Fruit fly (Drosophila melanogaster) whole organism, wandering third instar larva: ENCODE data around the gene Mob3.

ENCODE experiments used
- Abd-B ChIP-seq: fragments of >200 bp; optimal IDR thresholded peaks from 2 replicates; lab custom pipeline; 2017; ENCODE audit warnings: missing biosample characterization, missing genetic modification characterization
- CG9705 ChIP-seq: fragments of 200-800 bp; sonication (Bioruptor generic); optimal IDR thresholded peaks from 2 replicates; lab custom pipeline; 2018; ENCODE audit warnings: missing biosample characterization, mild to moderate bottlenecking, missing genetic modification characterization
- CrebA ChIP-seq: fragments of 200-800 bp; sonication (Bioruptor generic); optimal IDR thresholded peaks from 2 replicates; lab custom pipeline; 2016; ENCODE audit warnings: missing biosample characterization, mild to moderate bottlenecking, missing genetic modification characterization, borderline replicate concordance
- Dfd ChIP-seq: fragments of >200 bp; optimal IDR thresholded peaks from 2 replicates; lab custom pipeline; 2017; ENCODE audit warnings: missing biosample characterization, missing genetic modification characterization
- Dif ChIP-seq: fragments of 200-275, 200-300 bp; sonication (Bioruptor generic); optimal IDR thresholded peaks from 2 replicates; lab custom pipeline; 2018; ENCODE audit warnings: missing biosample characterization, missing genetic modification characterization; ENCODE audit not compliant: partially characterized antibody
- HLH106 ChIP-seq: fragments of 200-800 bp; optimal IDR thresholded peaks from 3 replicates; lab custom pipeline; 2019; ENCODE audit warnings: missing biosample characterization, mild to moderate bottlenecking, missing genetic modification characterization, moderate library complexity
- Hnf4 ChIP-seq: fragments of 200-800 bp; sonication (Bioruptor generic); optimal IDR thresholded peaks from 2 replicates; lab custom pipeline; 2016; ENCODE audit warnings: missing biosample characterization, mild to moderate bottlenecking, missing genetic modification characterization
- Hr78 ChIP-seq: fragments of >200 bp; optimal IDR thresholded peaks from 2 replicates; lab custom pipeline; 2017; ENCODE audit warnings: missing biosample characterization, missing genetic modification characterization
- Hr83 ChIP-seq: fragments of 200-300 bp; sonication (Bioruptor generic); optimal IDR thresholded peaks from 2 replicates; lab custom pipeline; 2016; ENCODE audit warnings: missing biosample characterization, mild to moderate bottlenecking, missing genetic modification characterization, moderate library complexity; ENCODE audit not compliant: poor library complexity, severe bottlenecking
- Jra ChIP-seq: sonication (Bioruptor generic); optimal IDR thresholded peaks from 2 replicates; lab custom pipeline; 2016; ENCODE audit warnings: missing biosample characterization, missing genetic modification characterization
- Myc ChIP-seq: fragments of >200 bp; optimal IDR thresholded peaks from 2 replicates; lab custom pipeline; 2017
- N ChIP-seq: fragments of >200 bp; optimal IDR thresholded peaks from 2 replicates; lab custom pipeline; 2018; ENCODE audit warnings: missing biosample characterization, missing external identifiers, missing genetic modification characterization
- OdsH ChIP-seq: fragments of 200-800 bp; sonication (Bioruptor generic); optimal IDR thresholded peaks from 2 replicates; lab custom pipeline; 2016; ENCODE audit warnings: missing biosample characterization, mild to moderate bottlenecking, missing genetic modification characterization
- Rel ChIP-seq, 2 experiments: fragments of 200-800 bp; sonication (Bioruptor generic) in 1 of 2; optimal IDR thresholded peaks; 2 replicates in 1 of 2; 3 replicates in 1 of 2; lab custom pipeline; 2016 to 2019; ENCODE audit warnings: mild to moderate bottlenecking in 2 of 2, missing biosample characterization in 2 of 2, missing genetic modification characterization in 2 of 2, moderate library complexity in 1 of 2
- Sp1 ChIP-seq: fragments of 200-800 bp; sonication (Bioruptor generic); optimal IDR thresholded peaks from 3 replicates; lab custom pipeline; 2019; ENCODE audit warnings: missing biosample characterization, mild to moderate bottlenecking, missing genetic modification characterization, moderate library complexity
- Vsx2 ChIP-seq: fragments of 200-300, 225-300 bp; sonication (Bioruptor generic); optimal IDR thresholded peaks from 2 replicates; lab custom pipeline; 2018; ENCODE audit warnings: missing biosample characterization, missing genetic modification characterization; ENCODE audit not compliant: partially characterized antibody
- br ChIP-seq: fragments of 200-800 bp; sonication (Bioruptor generic); optimal IDR thresholded peaks from 2 replicates; lab custom pipeline; 2016; ENCODE audit warnings: missing biosample characterization, missing genetic modification characterization
- brk ChIP-seq: fragments of 200-800 bp; sonication (Bioruptor generic); optimal IDR thresholded peaks from 2 replicates; lab custom pipeline; 2016; ENCODE audit warnings: missing biosample characterization, mild to moderate bottlenecking, missing genetic modification characterization
- dl ChIP-seq, 2 experiments: fragments of 175-275, 200-275 bp in 1 of 2; fragments of 200-275 bp in 1 of 2; sonication (Bioruptor generic); optimal IDR thresholded peaks; lab custom pipeline; 2018; ENCODE audit warnings: mild to moderate bottlenecking in 2 of 2, missing biosample characterization in 2 of 2, missing genetic modification characterization in 2 of 2, moderate library complexity in 2 of 2; ENCODE audit not compliant: partially characterized antibody in 2 of 2, insufficient read depth in 1 of 2
- dmrt93B ChIP-seq: fragments of 200-800 bp; sonication (Bioruptor generic); optimal IDR thresholded peaks from 2 replicates; lab custom pipeline; 2018; ENCODE audit warnings: missing biosample characterization, mild to moderate bottlenecking, missing genetic modification characterization
- ey ChIP-seq: fragments of 200-800 bp; sonication (Bioruptor generic); optimal IDR thresholded peaks from 2 replicates; lab custom pipeline; 2016; ENCODE audit warnings: missing biosample characterization, missing genetic modification characterization
- foxo ChIP-seq, 2 experiments: fragments of 200-800 bp; sonication (Bioruptor generic); optimal IDR thresholded peaks; 2 replicates in 1 of 2; 3 replicates in 1 of 2; lab custom pipeline; 2016 to 2017; ENCODE audit warnings: missing biosample characterization in 2 of 2, missing genetic modification characterization in 2 of 2
- fru ChIP-seq: fragments of 200-800 bp; sonication (Bioruptor generic); optimal IDR thresholded peaks from 3 replicates; lab custom pipeline; 2016; ENCODE audit warnings: missing biosample characterization, mild to moderate bottlenecking, missing genetic modification characterization
- h ChIP-seq: fragments of 200-800 bp; sonication (Bioruptor generic); optimal IDR thresholded peaks from 3 replicates; lab custom pipeline; 2016; ENCODE audit warnings: missing biosample characterization, mild to moderate bottlenecking, missing genetic modification characterization
- jim ChIP-seq: fragments of 175-275, 200-325 bp; sonication (Bioruptor generic); optimal IDR thresholded peaks from 2 replicates; lab custom pipeline; 2016; ENCODE audit warnings: missing biosample characterization, mild to moderate bottlenecking, missing genetic modification characterization
- lola ChIP-seq: fragments of >200 bp; optimal IDR thresholded peaks from 2 replicates; lab custom pipeline; 2017; ENCODE audit warnings: missing biosample characterization, missing genetic modification characterization
- pan ChIP-seq: fragments of >200 bp; optimal IDR thresholded peaks from 2 replicates; lab custom pipeline; 2017
- psq ChIP-seq: fragments of 200-800 bp; sonication (Bioruptor generic); optimal IDR thresholded peaks from 3 replicates; lab custom pipeline; 2017; ENCODE audit warnings: missing biosample characterization, mild to moderate bottlenecking, missing genetic modification characterization, moderate library complexity
- rgr ChIP-seq: fragments of 200-800 bp; sonication (Bioruptor generic); optimal IDR thresholded peaks from 3 replicates; lab custom pipeline; 2016; ENCODE audit warnings: missing biosample characterization, mild to moderate bottlenecking, missing genetic modification characterization
- sage ChIP-seq: fragments of 200-800 bp; sonication (Bioruptor generic); optimal IDR thresholded peaks from 2 replicates; lab custom pipeline; 2016; ENCODE audit warnings: missing biosample characterization, mild to moderate bottlenecking, missing genetic modification characterization
- tai ChIP-seq: sonication (Bioruptor generic); optimal IDR thresholded peaks from 2 replicates; lab custom pipeline; 2016; ENCODE audit warnings: missing biosample characterization, missing genetic modification characterization
- woc ChIP-seq: sonication (Bioruptor generic); optimal IDR thresholded peaks from 2 replicates; lab custom pipeline; 2016; ENCODE audit warnings: missing biosample characterization, mild to moderate bottlenecking, missing genetic modification characterization

Gene Mob3

DNA sequence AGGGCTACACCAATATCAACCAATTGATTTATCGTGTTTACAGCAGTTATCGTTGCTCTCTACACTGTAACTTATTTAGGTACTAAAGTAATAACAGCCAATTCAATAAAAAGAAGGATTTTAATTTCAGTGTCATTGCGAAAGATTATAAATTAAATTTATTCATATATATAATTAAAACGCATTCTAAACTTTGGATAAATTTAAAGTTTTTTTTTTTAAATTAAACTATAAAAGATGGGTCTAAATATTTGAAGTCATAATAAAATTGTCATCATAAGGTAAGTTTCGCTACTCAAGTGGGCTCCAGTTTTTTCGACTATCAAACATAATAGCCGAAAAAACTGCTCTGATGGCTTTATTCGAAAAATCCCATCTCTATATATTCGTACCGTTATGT, 7.1 kb downstream of the Mob3 start, which contains the start of gene trk:
trk (minus strand) TSS at position 101 of the 400 bp plus-strand sequence.
- TF ChIP-seq fru (GFP tag; lab: Kevin White, UChicago): no peak
- TF ChIP-seq ey (GFP tag; lab: Kevin White, UChicago): no peak
- TF ChIP-seq pan (lab: Kevin White, UChicago): no peak
- TF ChIP-seq brk (GFP tag; lab: Kevin White, UChicago): no peak
- no peak for TF ChIP-seq Jra (GFP tag; lab: Kevin White, UChicago)
- TF ChIP-seq sage (GFP tag; lab: Kevin White, UChicago): no peak
- no peak for TF ChIP-seq dmrt93B (GFP tag; lab: Kevin White, UChicago)

DNA sequence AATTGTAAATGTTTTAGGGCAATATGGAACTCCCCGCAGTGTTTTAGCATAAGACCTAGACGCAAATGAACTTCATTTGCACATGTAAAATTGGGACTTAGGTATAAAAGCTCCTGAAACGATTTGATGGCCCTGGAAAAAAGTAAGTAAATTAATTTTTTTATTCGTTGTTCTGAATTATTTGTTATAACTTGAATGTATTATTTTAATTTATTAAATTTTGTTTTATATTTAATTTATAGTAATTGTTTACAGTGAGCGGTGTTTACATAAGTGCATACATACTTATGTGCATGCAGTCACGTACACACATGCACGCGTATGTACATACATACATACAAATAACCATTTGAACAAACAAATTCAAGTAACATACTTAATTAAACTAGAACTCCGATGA, 11.3 kb downstream of the Mob3 start:
- TF ChIP-seq Hr83 (GFP tag; lab: Kevin White, UChicago): no peak
- no peak for TF ChIP-seq woc
- TF ChIP-seq psq: peak; percentile 18
- TF ChIP-seq Hnf4: no peak
- TF ChIP-seq Rel (GFP tag; optimal IDR thresholded peaks at IDR 0.05; lab: Kevin White, UChicago): no peak
- no peak for TF ChIP-seq Rel (tag; optimal IDR thresholded peaks at IDR 0.05; lab: Kevin White, UChicago)

DNA sequence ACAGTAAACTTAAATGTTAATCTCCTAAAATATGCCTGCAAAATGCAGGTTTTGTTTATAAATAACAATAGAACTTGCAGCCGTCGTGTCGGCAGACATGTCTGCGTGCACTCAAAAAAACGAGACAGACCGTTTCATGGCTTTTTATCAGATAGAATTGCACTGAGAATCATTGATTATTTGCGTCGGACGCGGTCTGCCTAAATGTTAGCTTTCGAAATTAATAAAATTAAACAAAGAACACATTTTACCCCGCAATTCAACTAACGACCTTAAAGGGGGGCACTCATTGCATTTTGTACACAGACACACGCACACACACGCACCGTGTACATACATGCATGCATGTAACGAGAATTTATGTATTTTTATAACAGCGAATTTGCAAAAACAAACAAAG, 11.7 kb downstream of the Mob3 start:
- TF ChIP-seq jim (GFP tag; lab: Kevin White, UChicago) (no peak), Vsx2 (no peak), tai (GFP tag; lab: Kevin White, UChicago) (peak; percentile 52), Sp1 (no peak), Abd-B (GFP tag; lab: Kevin White, UChicago) (no peak), lola (no peak), Jra (GFP tag; lab: Kevin White, UChicago) (peak; percentile 40), Hr83 (GFP tag; lab: Kevin White, UChicago) (no peak), h (no peak), psq (peak; percentile 33), OdsH (peak; percentile 60), ey (GFP tag; lab: Kevin White, UChicago) (peak; percentile 66), Hnf4 (peak; percentile 58), Dfd (GFP tag; lab: Kevin White, UChicago) (no peak), foxo (GFP tag; optimal IDR thresholded peaks at IDR 0.05; lab: Kevin White, UChicago) (peak; percentile 14 to 54), N (peak; percentile 9)

DNA sequence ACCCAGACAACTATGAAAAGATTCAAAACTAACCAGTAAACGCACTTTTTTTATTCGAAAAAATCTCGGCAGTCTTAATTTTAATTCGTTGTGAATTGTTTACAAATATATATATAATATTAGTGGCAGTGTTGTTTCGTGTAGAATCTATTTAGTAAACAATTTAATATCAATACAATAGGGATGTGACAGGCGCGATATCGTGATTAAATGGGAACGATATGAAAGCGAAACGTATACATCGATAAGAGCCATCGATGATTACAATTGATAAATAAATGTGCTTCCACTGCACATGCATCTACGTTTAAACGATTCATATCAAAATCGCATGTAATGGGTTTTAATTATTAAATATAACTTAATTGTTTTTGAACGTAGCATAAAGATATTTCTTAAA, 12.2 kb downstream of the Mob3 start:
- TF ChIP-seq woc (peak; percentile 27), brk (GFP tag; lab: Kevin White, UChicago) (peak; percentile 12), Hnf4 (no peak), Hr83 (GFP tag; lab: Kevin White, UChicago) (peak; percentile 74)

DNA sequence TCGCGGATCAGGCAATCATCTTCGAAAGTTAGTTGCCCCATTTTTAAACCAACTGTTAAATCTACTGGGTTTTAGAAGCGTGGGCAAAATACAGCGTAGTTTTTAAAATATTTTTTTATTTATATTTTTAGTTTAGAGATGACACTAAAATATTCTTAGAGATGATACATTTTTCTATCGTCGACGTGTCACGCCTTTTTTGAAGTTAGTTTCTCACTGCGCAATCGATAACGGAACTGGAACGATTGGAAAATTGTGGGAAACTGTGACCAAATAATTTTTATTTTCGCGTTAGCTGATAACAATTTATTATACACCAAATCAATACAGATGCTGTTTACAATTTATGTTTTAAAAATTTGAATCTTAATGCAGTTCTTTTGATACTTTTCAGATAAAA, 13.5 kb downstream of the Mob3 start, which contains the start of gene Utx:
Utx (minus strand) TSS at position 154 of the 400 bp plus-strand sequence.
- TF ChIP-seq woc (peak; percentile 71), OdsH (no peak), Hr83 (GFP tag; lab: Kevin White, UChicago) (peak; percentile 23)

DNA sequence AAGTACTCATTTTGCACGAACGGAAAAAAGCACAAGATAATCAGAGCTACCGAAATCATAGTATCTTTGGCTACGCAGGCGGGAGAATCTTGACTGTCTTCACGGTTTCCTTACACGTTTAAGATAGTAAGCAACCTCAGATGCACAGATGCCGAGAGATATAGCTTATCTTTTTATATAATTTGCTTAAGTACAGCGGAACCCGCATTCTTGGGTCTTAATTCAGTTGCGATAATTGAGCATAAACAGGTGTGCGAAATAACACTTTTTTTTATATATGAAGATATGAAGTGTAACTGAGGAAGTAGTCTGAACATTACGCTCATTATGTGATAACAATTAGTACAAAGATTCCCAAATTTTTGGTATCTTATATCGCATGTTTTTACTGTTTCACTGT, 15.6 kb downstream of the Mob3 start, which contains the start of gene CG34043:
CG34043 (minus strand) TSS at position 101 of the 400 bp plus-strand sequence.
- no peak for TF ChIP-seq rgr (GFP tag; lab: Kevin White, UChicago)
- TF ChIP-seq N: no peak
- no peak for TF ChIP-seq dl (GFP tag; optimal IDR thresholded peaks at IDR 0.05; lab: Kevin White, UChicago; ENCODE audit: insufficient read depth in 1 of 2, partially characterized antibody in 2 of 2)
- no peak for TF ChIP-seq Dfd (GFP tag; lab: Kevin White, UChicago)
- no peak for TF ChIP-seq OdsH

DNA sequence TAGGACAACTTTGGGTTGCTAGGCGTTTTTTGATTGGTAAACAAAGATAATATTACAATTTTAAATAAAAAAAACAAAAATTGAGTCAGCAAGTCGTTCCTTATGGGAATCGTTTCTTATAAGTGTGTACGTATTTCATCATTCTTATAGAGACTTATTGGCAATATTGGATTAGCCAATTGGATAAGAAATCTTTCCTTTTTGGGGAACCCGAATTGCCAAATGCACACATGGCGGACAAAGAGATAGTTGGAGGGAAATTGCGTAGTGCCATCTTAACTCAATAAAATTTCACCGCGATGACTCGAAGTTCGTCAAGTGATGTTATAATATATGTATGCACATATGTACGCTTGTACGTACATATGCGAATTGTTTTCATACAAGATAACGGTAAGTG, 26.1 kb downstream of the Mob3 start:
- no peak for TF ChIP-seq CrebA (GFP tag; lab: Kevin White, UChicago)
- no peak for TF ChIP-seq dl (GFP tag; optimal IDR thresholded peaks at IDR 0.05; lab: Kevin White, UChicago; ENCODE audit: insufficient read depth in 1 of 2, partially characterized antibody in 2 of 2)
- TF ChIP-seq OdsH: no peak
- no peak for TF ChIP-seq rgr (GFP tag; lab: Kevin White, UChicago)
- TF ChIP-seq HLH106: no peak
- TF ChIP-seq ey (GFP tag; lab: Kevin White, UChicago): no peak
- no peak for TF ChIP-seq Hnf4
- no peak for TF ChIP-seq Hr83 (GFP tag; lab: Kevin White, UChicago)
- TF ChIP-seq foxo (GFP tag; optimal IDR thresholded peaks at IDR 0.05; lab: Kevin White, UChicago): no peak
- TF ChIP-seq lola: no peak
- no peak for TF ChIP-seq woc
- no peak for TF ChIP-seq CG9705 (GFP tag; lab: Kevin White, UChicago)
- TF ChIP-seq tai (GFP tag; lab: Kevin White, UChicago): no peak
- TF ChIP-seq Myc (lab: Kevin White, UChicago): no peak
- TF ChIP-seq Rel (GFP tag; optimal IDR thresholded peaks at IDR 0.05; lab: Kevin White, UChicago): no peak
- no peak for TF ChIP-seq Rel (tag; optimal IDR thresholded peaks at IDR 0.05; lab: Kevin White, UChicago)
- no peak for TF ChIP-seq Hr78
- TF ChIP-seq br (GFP tag; lab: Kevin White, UChicago): no peak
- no peak for TF ChIP-seq Jra (GFP tag; lab: Kevin White, UChicago)
- TF ChIP-seq Dif (GFP tag; lab: Kevin White, UChicago): no peak
